Worm (Caenorhabditis elegans): Measurements from ENCODE around the gene cyp-35A5.

DNA sequence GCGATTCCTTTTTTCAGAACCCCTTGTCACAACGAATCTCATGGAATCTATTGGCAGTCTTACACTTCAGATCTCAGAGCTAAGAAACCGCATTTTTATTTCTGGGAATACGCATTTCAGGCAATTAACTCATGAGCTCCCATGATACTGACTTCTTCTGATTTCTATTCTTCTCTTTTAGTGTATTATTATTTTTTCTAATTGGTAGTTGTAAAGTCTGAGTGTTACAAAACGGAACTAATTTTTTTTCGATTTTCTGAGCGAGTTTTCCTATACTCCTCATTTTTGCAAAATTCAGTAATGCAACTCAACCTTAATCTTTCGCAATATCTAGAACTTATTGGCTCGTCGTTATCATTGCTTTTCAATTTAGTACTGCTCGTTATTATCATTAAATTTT is 38.2 kb downstream of the cyp-35A5 start, which contains the start of gene str-82:
- TF ChIP-seq sptf-1 (tag; optimal IDR thresholded peaks at IDR 0.05) (no peak), snpc-4 (tag; optimal IDR thresholded peaks at IDR 0.05) (no peak), ceh-43 (GFP tag; optimal IDR thresholded peaks at IDR 0.05) (no peak), lin-13 (tag; optimal IDR thresholded peaks at IDR 0.05) (no peak), ceh-83 (GFP tag; optimal IDR thresholded peaks at IDR 0.05) (no peak), unc-62 (GFP tag; optimal IDR thresholded peaks at IDR 0.05) (no peak), mab-5 (tag; optimal IDR thresholded peaks at IDR 0.05) (no peak), nhr-28 (tag; optimal IDR thresholded peaks at IDR 0.05) (no peak), nhr-237 (tag; optimal IDR thresholded peaks at IDR 0.05) (no peak), sem-2 (GFP tag; optimal IDR thresholded peaks at IDR 0.05) (no peak)
